Worm (Caenorhabditis elegans) whole organism, early embryonic: ENCODE data around the gene sri-19.

Experiments used
- B0310.2 ChIP-seq: sonication (generic microtip); optimal IDR thresholded peaks from 2 replicates; lab custom pipeline; 2016; ENCODE audit warnings: mild to moderate bottlenecking, missing genetic modification characterization, missing compliant biosample characterization
- F13C5.2 ChIP-seq: sonication (generic microtip); optimal IDR thresholded peaks from 2 replicates; lab custom pipeline; 2017; ENCODE audit warnings: mild to moderate bottlenecking, missing genetic modification characterization, inconsistent platforms, missing compliant biosample characterization
- aly-1 ChIP-seq: sonication (generic microtip); optimal IDR thresholded peaks from 2 replicates; lab custom pipeline; 2016; ENCODE audit warnings: missing genetic modification characterization, missing compliant biosample characterization
- ama-1 ChIP-seq: fragments of 150-350 bp; optimal IDR thresholded peaks from 2 replicates; lab custom pipeline; 2014
- ceh-13 ChIP-seq: fragments of 200-800 bp; sonication (Bioruptor generic); optimal IDR thresholded peaks from 2 replicates; lab custom pipeline; 2018; ENCODE audit warnings: mild to moderate bottlenecking, missing genetic modification characterization, missing compliant biosample characterization
- ceh-36 ChIP-seq: sonication (generic microtip); optimal IDR thresholded peaks from 2 replicates; lab custom pipeline; 2016; ENCODE audit warnings: missing genetic modification characterization, inconsistent platforms, missing compliant biosample characterization
- ets-7 ChIP-seq: sonication (generic microtip); optimal IDR thresholded peaks from 2 replicates; lab custom pipeline; 2016; ENCODE audit warnings: missing genotype, missing genetic modification characterization, missing compliant biosample characterization
- flt-1 ChIP-seq: fragments of 200-800 bp; sonication (Bioruptor generic); IDR thresholded peaks from 2 replicates; pipeline ENCODE4 v1.3.6; 2022; ENCODE audit warnings: missing genetic modification characterization, missing compliant biosample characterization
- hmbx-1 ChIP-seq: sonication (generic microtip); optimal IDR thresholded peaks from 2 replicates; lab custom pipeline; 2016; ENCODE audit warnings: mild to moderate bottlenecking, missing genetic modification characterization, missing compliant biosample characterization
- hmg-4 ChIP-seq: fragments of 200-800 bp; sonication (Bioruptor generic); optimal IDR thresholded peaks from 2 replicates; lab custom pipeline; 2018; ENCODE audit warnings: mild to moderate bottlenecking, missing genetic modification characterization, missing compliant biosample characterization
- hnd-1 ChIP-seq: sonication (generic microtip); optimal IDR thresholded peaks from 2 replicates; lab custom pipeline; 2016; ENCODE audit warnings: missing genetic modification characterization, missing compliant biosample characterization
- pes-1 ChIP-seq: fragments of 200-800 bp; sonication (Bioruptor generic); IDR thresholded peaks from 2 replicates; pipeline ENCODE4 v1.3.6; 2022; ENCODE audit warnings: missing genetic modification reagents, missing genetic modification characterization, missing compliant biosample characterization
- scrt-1 ChIP-seq: fragments of 200-800 bp; sonication (Bioruptor generic); IDR thresholded peaks from 2 replicates; pipeline ENCODE4 v1.3.6; 2022; ENCODE audit warnings: missing genetic modification characterization, missing compliant biosample characterization
- sea-1 ChIP-seq: fragments of 200-800 bp; sonication (Bioruptor generic); conservative IDR thresholded peaks from 2 replicates; pipeline ENCODE4 v1.3.6; 2022; ENCODE audit warnings: missing genetic modification characterization, missing compliant biosample characterization
- tbx-11 ChIP-seq: fragments of 200-800 bp; sonication (Bioruptor generic); IDR thresholded peaks from 2 replicates; pipeline ENCODE4 v1.3.6; 2022; ENCODE audit warnings: missing genetic modification characterization, missing compliant biosample characterization
- tbx-37 ChIP-seq: fragments of 200-800 bp; sonication (Bioruptor generic); conservative IDR thresholded peaks from 2 replicates; pipeline ENCODE4 v1.3.6; 2022; ENCODE audit warnings: missing genetic modification reagents, missing genetic modification characterization, missing compliant biosample characterization
- tra-4 ChIP-seq: sonication (generic microtip); optimal IDR thresholded peaks from 2 replicates; lab custom pipeline; 2017; ENCODE audit warnings: missing genetic modification characterization, missing compliant biosample characterization

The sri-19 gene

ce11 chrIV:10958230-10958588 lies at the start of gene sri-19:
Gene sri-19, plus strand, starts transcription at chrIV:10958372.
- TF ChIP-seq tbx-11 (no peak), pes-1 (GFP tag; lab: Robert Waterston, UW) (no peak), hmbx-1 (tag; lab: Kevin White, UChicago) (no peak), B0310.2 (tag; lab: Kevin White, UChicago) (no peak), sea-1 (GFP tag; lab: Robert Waterston, UW) (no peak), ceh-36 (no peak), tbx-37 (GFP tag; lab: Robert Waterston, UW) (no peak), hnd-1 (no peak), aly-1 (tag; lab: Kevin White, UChicago) (no peak), flt-1 (GFP tag; lab: Robert Waterston, UW) (no peak), scrt-1 (GFP tag; lab: Robert Waterston, UW) (no peak), ama-1 (lab: Kevin White, UChicago) (no peak)

ce11 chrIV:10909206-10909605 lies 49.0 kb upstream of the sri-19 start, which contains the start of gene ZK596.2:
Gene ZK596.2, minus strand, starts transcription at chrIV:10909306.
- TF ChIP-seq aly-1 (tag; lab: Kevin White, UChicago) (no peak), sea-1 (GFP tag; lab: Robert Waterston, UW) (no peak), pes-1 (GFP tag; lab: Robert Waterston, UW) (no peak), hmg-4 (GFP tag; lab: Kevin White, UChicago) (no peak), tra-4 (no peak), ama-1 (lab: Kevin White, UChicago) (no peak), hmbx-1 (tag; lab: Kevin White, UChicago) (no peak), flt-1 (GFP tag; lab: Robert Waterston, UW) (no peak)

ce11 chrIV:10909708-10910107 lies 48.5 kb upstream of the sri-19 start, which contains the start of gene pyk-2:
Gene pyk-2, plus strand, starts transcription at chrIV:10909913.
- TF ChIP-seq aly-1 (tag; lab: Kevin White, UChicago) (no peak), hmbx-1 (tag; lab: Kevin White, UChicago) (no peak), ets-7 (tag; lab: Kevin White, UChicago) (no peak), tbx-37 (GFP tag; lab: Robert Waterston, UW) (no peak)

ce11 chrIV:10913081-10913480 lies 45.1 kb upstream of the sri-19 start, which contains the start of gene ZK593.2:
Gene ZK593.2, plus strand, starts transcription at chrIV:10913381.
- TF ChIP-seq ets-7 (tag; lab: Kevin White, UChicago) (no peak), scrt-1 (GFP tag; lab: Robert Waterston, UW) (no peak), flt-1 (GFP tag; lab: Robert Waterston, UW) (no peak), ama-1 (lab: Kevin White, UChicago) (no peak), ceh-36 (no peak), B0310.2 (tag; lab: Kevin White, UChicago) (no peak), tbx-37 (GFP tag; lab: Robert Waterston, UW) (no peak), aly-1 (tag; lab: Kevin White, UChicago) (no peak), hmg-4 (GFP tag; lab: Kevin White, UChicago) (no peak), F13C5.2 (tag; lab: Kevin White, UChicago) (no peak), hmbx-1 (tag; lab: Kevin White, UChicago) (no peak)

ce11 chrIV:10915388-10915787 lies 42.8 kb upstream of the sri-19 start, which contains the start of gene ZK593.3:
Gene ZK593.3, plus strand, starts transcription at chrIV:10915688.
- TF ChIP-seq ceh-13 (GFP tag; lab: Kevin White, UChicago): no peak
- TF ChIP-seq pes-1 (GFP tag; lab: Robert Waterston, UW): no peak
- TF ChIP-seq hnd-1: no peak
- TF ChIP-seq ets-7 (tag; lab: Kevin White, UChicago): no peak
- no peak for TF ChIP-seq hmbx-1 (tag; lab: Kevin White, UChicago)
- TF ChIP-seq tbx-11: no peak
- TF ChIP-seq aly-1 (tag; lab: Kevin White, UChicago): no peak
- TF ChIP-seq F13C5.2 (tag; lab: Kevin White, UChicago): no peak
- TF ChIP-seq B0310.2 (tag; lab: Kevin White, UChicago): no peak
- no peak for TF ChIP-seq ceh-36

- TF ChIP-seq hmg-4 (GFP tag; lab: Kevin White, UChicago) (no peak), aly-1 (tag; lab: Kevin White, UChicago) (no peak), sea-1 (GFP tag; lab: Robert Waterston, UW) (no peak), F13C5.2 (tag; lab: Kevin White, UChicago) (no peak), ceh-36 (no peak), hnd-1 (no peak), ceh-13 (GFP tag; lab: Kevin White, UChicago) (no peak), pes-1 (GFP tag; lab: Robert Waterston, UW) (no peak), tra-4 (no peak), tbx-11 (no peak), ama-1 (lab: Kevin White, UChicago) (no peak), B0310.2 (tag; lab: Kevin White, UChicago) (no peak), hmbx-1 (tag; lab: Kevin White, UChicago) (no peak), tbx-37 (GFP tag; lab: Robert Waterston, UW) (no peak), scrt-1 (GFP tag; lab: Robert Waterston, UW) (no peak), flt-1 (GFP tag; lab: Robert Waterston, UW) (no peak), ets-7 (tag; lab: Kevin White, UChicago) (no peak)
These were observed 42.0 kb upstream of the sri-19 start for ce11 chrIV:10916134-10916533.

ce11 chrIV:10918877-10919560 lies 39.2 kb upstream of the sri-19 start:
- no peak for TF ChIP-seq tbx-11
- TF ChIP-seq hmg-4 (GFP tag; lab: Kevin White, UChicago): peak; percentile 13
- no peak for TF ChIP-seq ceh-13 (GFP tag; lab: Kevin White, UChicago)
- peak; percentile 51 for TF ChIP-seq F13C5.2 (tag; lab: Kevin White, UChicago)
